Fruit fly (Drosophila melanogaster) whole organism: Measurements from ENCODE around the gene Spn77Bc.

Source experiments
- CG8478 ChIP-seq: fragments of >200 bp; optimal IDR thresholded peaks from 2 replicates; lab custom pipeline; 2018; ENCODE audit warnings: inconsistent platforms
- EcR ChIP-seq, 2 experiments: fragments of >200 bp; optimal IDR thresholded peaks; 2 replicates each; lab custom pipeline; 2017; ENCODE audit warnings: missing biosample characterization in 2 of 2, missing genetic modification characterization in 2 of 2, missing genetic modification reagents in 2 of 2
- pan ChIP-seq: fragments of >200 bp; optimal IDR thresholded peaks from 2 replicates; lab custom pipeline; 2017
- psq ChIP-seq: fragments of >200 bp; optimal IDR thresholded peaks from 2 replicates; lab custom pipeline; 2017
- usp ChIP-seq: fragments of >200 bp; optimal IDR thresholded peaks from 2 replicates; lab custom pipeline; 2017; ENCODE audit warnings: missing biosample characterization, missing genetic modification characterization, mixed read lengths

DNA sequence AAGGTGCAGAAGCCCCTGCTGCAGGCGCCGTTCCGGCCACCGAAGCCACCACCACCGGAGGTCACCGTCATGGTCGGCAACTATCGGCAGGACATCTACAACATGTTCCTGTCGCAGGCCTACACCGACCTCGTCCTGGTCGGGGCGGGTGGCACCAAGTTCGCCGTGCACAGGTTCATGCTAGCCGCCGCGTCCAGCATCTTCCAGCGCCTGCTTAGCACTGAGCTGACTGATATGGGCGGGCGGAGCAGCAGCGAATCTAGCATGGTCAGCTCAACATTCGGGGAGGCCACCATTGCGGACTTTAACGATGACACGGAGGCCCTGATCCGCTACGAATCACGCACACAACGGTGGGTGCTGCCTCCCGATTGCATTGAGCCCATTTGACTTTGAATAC, 37.1 kb downstream of the Spn77Bc start:
- TF ChIP-seq pan (lab: Kevin White, UChicago) (no peak), psq (lab: Kevin White, UChicago) (no peak), usp (no peak), CG8478 (lab: Kevin White, UChicago) (no peak), EcR (GFP tag; optimal IDR thresholded peaks at IDR 0.05; lab: Kevin White, UChicago) (no peak)
